Fruit fly (Drosophila melanogaster) whole organism, adult: Measurements from ENCODE around the gene CG10993.

Source experiments
- CG33017 ChIP-seq: fragments of 200-800 bp; sonication (Bioruptor generic); optimal IDR thresholded peaks from 2 replicates; lab custom pipeline; 2018; ENCODE audit warnings: missing biosample characterization, mild to moderate bottlenecking, missing genetic modification characterization, moderate library complexity
- cic ChIP-seq: fragments of 200-800 bp; sonication (Bioruptor generic); optimal IDR thresholded peaks from 2 replicates; lab custom pipeline; 2017; ENCODE audit warnings: missing biosample characterization, mild to moderate bottlenecking, missing genetic modification characterization, moderate library complexity

DNA sequence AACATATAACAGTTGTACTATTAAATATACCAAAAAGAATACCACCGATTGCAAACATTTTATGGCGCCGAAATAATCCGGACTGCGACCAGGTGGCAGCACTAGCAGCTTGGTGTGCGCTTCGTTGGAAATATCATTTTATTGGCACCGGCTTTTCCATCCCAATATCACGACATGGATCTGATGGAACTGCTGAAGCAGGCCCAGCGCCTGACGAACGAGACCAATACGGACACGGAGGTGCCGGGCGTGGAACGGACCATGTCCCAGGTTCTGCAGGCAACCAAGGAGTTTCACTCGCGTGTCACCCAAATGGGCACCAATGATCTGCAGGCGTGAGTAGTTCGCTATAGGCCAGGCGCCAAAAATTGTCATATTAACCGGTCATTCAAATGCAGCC lies 31.8 kb upstream of the CG10993 start, which contains the start of gene Nup93-1:
- TF ChIP-seq cic (GFP tag; lab: Kevin White, UChicago) (no peak), CG33017 (no peak)
